Worm (Caenorhabditis elegans) whole organism, L2 larva: Measurements from ENCODE around the gene prdh-1.

Experiments
- C34F6.9 ChIP-seq: fragments of 150-350 bp; optimal IDR thresholded peaks from 2 replicates; lab custom pipeline; 2014; ENCODE audit warnings: missing biosample characterization, missing genetic modification characterization
- F13H6.1 ChIP-seq: sonication (generic microtip); optimal IDR thresholded peaks from 2 replicates; lab custom pipeline; 2016; ENCODE audit warnings: missing genetic modification characterization, missing compliant biosample characterization
- R02D3.7 ChIP-seq: fragments of 150-350 bp; optimal IDR thresholded peaks from 2 replicates; lab custom pipeline; 2014; ENCODE audit warnings: missing biosample characterization, missing genetic modification characterization
- Y55F3AM.14 ChIP-seq: fragments of 200-800 bp; sonication (Bioruptor generic); optimal IDR thresholded peaks from 2 replicates; lab custom pipeline; 2018; ENCODE audit warnings: mild to moderate bottlenecking, missing genetic modification characterization, missing compliant biosample characterization
- ama-1 ChIP-seq: fragments of 150-350 bp; optimal IDR thresholded peaks from 2 replicates; lab custom pipeline; 2018; ENCODE audit warnings: inconsistent platforms
- blmp-1 ChIP-seq: sonication (generic microtip); optimal IDR thresholded peaks from 2 replicates; lab custom pipeline; 2017; ENCODE audit warnings: missing genetic modification characterization, mild to moderate bottlenecking, missing compliant biosample characterization, antibody characterized with exemption, moderate library complexity; ENCODE audit not compliant: insufficient read depth
- elt-1 ChIP-seq: fragments of 150-350 bp; optimal IDR thresholded peaks from 2 replicates; lab custom pipeline; 2014; ENCODE audit warnings: missing biosample characterization, missing genetic modification characterization
- fos-1 ChIP-seq: fragments of 150-350 bp; optimal IDR thresholded peaks from 2 replicates; lab custom pipeline; 2014; ENCODE audit warnings: missing biosample characterization, missing genetic modification characterization
- gmeb-1 ChIP-seq: fragments of 150-350 bp; optimal IDR thresholded peaks from 2 replicates; lab custom pipeline; 2014; ENCODE audit warnings: missing biosample characterization, missing genetic modification characterization
- nhr-12 ChIP-seq: fragments of 150-350 bp; optimal IDR thresholded peaks from 2 replicates; lab custom pipeline; 2014; ENCODE audit warnings: missing biosample characterization, missing genetic modification characterization
- nhr-23 ChIP-seq: fragments of 150-350 bp; optimal IDR thresholded peaks from 2 replicates; lab custom pipeline; 2014; ENCODE audit warnings: missing biosample characterization, missing genetic modification reagents, missing genetic modification characterization
- nhr-25 ChIP-seq: fragments of 150-350 bp; sonication (generic microtip); optimal IDR thresholded peaks from 3 replicates; lab custom pipeline; 2014; ENCODE audit warnings: missing biosample characterization, missing genetic modification characterization
- nhr-77 ChIP-seq: fragments of 150-350 bp; optimal IDR thresholded peaks from 2 replicates; lab custom pipeline; 2014; ENCODE audit warnings: missing biosample characterization, missing genetic modification characterization
- sem-4 ChIP-seq: fragments of 150-350 bp; optimal IDR thresholded peaks from 2 replicates; lab custom pipeline; 2014; ENCODE audit warnings: missing biosample characterization, missing genetic modification reagents, missing genetic modification characterization
- sma-3 ChIP-seq: sonication (generic microtip); optimal IDR thresholded peaks from 2 replicates; lab custom pipeline; 2016; ENCODE audit warnings: missing genetic modification reagents, missing genetic modification characterization, missing compliant biosample characterization
- snpc-4 ChIP-seq: fragments of 150-350 bp; optimal IDR thresholded peaks from 2 replicates; lab custom pipeline; 2014; ENCODE audit warnings: missing biosample characterization, missing genetic modification characterization
- unc-55 ChIP-seq: fragments of 150-350 bp; sonication (generic microtip); optimal IDR thresholded peaks from 3 replicates; lab custom pipeline; 2014; ENCODE audit warnings: missing biosample characterization, missing genetic modification reagents, missing genetic modification characterization
- zag-1 ChIP-seq: fragments of 150-350 bp; optimal IDR thresholded peaks from 2 replicates; lab custom pipeline; 2014; ENCODE audit warnings: missing biosample characterization, missing genetic modification characterization
- ztf-4 ChIP-seq: fragments of 150-350 bp; optimal IDR thresholded peaks from 2 replicates; lab custom pipeline; 2014; ENCODE audit warnings: missing biosample characterization, missing genetic modification characterization

The prdh-1 gene

DNA sequence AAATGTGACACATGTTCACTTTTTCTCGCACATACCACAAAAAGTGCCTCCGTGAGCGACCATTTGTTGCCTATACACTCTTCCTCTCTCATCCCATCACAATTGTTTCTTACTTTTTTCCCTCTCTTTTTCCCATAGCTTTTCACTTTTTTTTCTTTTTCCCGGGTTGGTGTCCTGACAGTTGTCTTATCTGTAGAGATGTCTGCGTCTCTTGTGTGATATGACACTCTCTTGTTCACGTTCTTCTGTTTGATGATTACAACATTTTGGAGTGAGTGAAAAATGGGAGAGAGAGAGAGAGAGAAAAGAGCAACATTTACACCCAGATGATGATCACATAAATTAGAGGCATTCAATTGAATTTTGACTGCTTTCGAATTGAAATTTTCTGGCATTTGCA lies 50.1 kb downstream of the prdh-1 start (continued):
- TF ChIP-seq nhr-25 (tag; lab: Kevin White, UChicago) (no peak), fos-1 (tag; lab: Kevin White, UChicago) (peak; percentile 90), nhr-12 (no peak), nhr-77 (tag; lab: Kevin White, UChicago) (no peak), Y55F3AM.14 (no peak), blmp-1 (peak; percentile 52), snpc-4 (no peak), sem-4 (tag; lab: Kevin White, UChicago) (peak; percentile 36), ama-1 (lab: Kevin White, UChicago) (no peak), ztf-4 (tag; lab: Kevin White, UChicago) (peak; percentile 66), zag-1 (no peak), sma-3 (GFP tag; lab: Kevin White, UChicago) (no peak), nhr-23 (no peak), R02D3.7 (tag; lab: Kevin White, UChicago) (no peak)

DNA sequence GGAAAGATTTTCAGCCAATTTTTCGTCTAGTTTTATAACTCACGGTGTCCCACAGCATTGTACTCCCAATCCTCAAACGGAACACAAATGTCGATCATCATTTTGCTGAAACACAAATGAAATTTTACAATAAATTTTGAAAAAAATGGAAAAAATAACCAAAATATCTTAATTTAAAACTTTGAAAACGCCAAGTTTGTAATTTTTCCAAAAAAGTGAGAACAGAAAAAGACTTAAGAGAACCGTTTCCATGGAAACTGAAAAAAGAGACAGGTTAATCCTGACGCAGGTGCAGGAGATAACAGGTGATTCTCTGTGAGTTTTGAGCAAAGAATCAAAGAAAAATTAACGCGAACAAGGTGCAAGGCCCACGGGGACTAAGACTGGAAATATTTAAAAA lies 55.6 kb downstream of the prdh-1 start, which contains the start of gene Y45F10D.15:
Y45F10D.15 (minus strand) TSS at position 101 of the 400 bp plus-strand sequence.
- TF ChIP-seq gmeb-1 = no peak
- no peak for TF ChIP-seq sma-3 (GFP tag; lab: Kevin White, UChicago)
- no peak for TF ChIP-seq unc-55 (GFP tag; lab: Kevin White, UChicago)
- no peak for TF ChIP-seq ama-1 (lab: Kevin White, UChicago)
- no peak for TF ChIP-seq nhr-25 (tag; lab: Kevin White, UChicago)
- TF ChIP-seq elt-1 (tag; lab: Kevin White, UChicago) = no peak
- TF ChIP-seq F13H6.1 (tag; lab: Kevin White, UChicago) = no peak
- TF ChIP-seq C34F6.9 (tag; lab: Kevin White, UChicago) = no peak
- TF ChIP-seq snpc-4 = no peak
